Fruit fly (Drosophila melanogaster): ENCODE measurements around the gene Zmynd10.

DNA sequence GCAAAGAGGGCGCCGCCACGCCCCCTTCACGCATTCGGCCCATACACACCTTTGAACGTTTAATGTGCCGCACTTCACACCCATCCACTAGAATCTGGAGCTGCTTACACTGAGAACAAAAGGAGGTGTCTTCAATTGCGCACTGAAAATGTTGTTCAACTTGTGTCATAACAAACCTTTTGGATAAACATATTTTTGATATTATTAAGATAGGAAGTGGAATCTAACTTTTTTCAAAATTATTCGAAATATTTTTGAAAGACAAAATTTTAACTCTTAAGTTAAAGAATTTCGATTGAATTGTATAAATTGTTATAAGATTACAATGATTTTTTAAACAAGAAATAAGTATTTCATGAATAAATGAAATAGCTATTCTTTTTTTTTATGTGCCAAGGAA, 42.1 kb upstream of the Zmynd10 start:
- no peak for TF ChIP-seq Hr39 (GFP tag; optimal IDR thresholded peaks at IDR 0.05)
- no peak for TF ChIP-seq dac (GFP tag; optimal IDR thresholded peaks at IDR 0.05)
- TF ChIP-seq CG8632 (GFP tag; optimal IDR thresholded peaks at IDR 0.05) = no peak
- TF ChIP-seq CG11762 (GFP tag; optimal IDR thresholded peaks at IDR 0.05; ENCODE audit: insufficient read depth) = no peak
- TF ChIP-seq salr (GFP tag; optimal IDR thresholded peaks at IDR 0.05) = peak in 1 of 2 experiments; percentile 22
- TF ChIP-seq Ets21C (GFP tag; optimal IDR thresholded peaks at IDR 0.05) = no peak
- no peak for TF ChIP-seq OdsH (GFP tag; optimal IDR thresholded peaks at IDR 0.05)

Measured in whole organism, prepupa.